Fruit fly (Drosophila melanogaster) whole organism, pupa: ENCODE results near the gene CG8673.

Experiments used
- CG12605 ChIP-seq: fragments of 200-800 bp; sonication (Bioruptor generic); IDR thresholded peaks from 2 replicates; pipeline ENCODE4 v1.3.6; 2022; ENCODE audit warnings: missing biosample characterization, missing genetic modification characterization
- CG15710 ChIP-seq: fragments of 200-800 bp; sonication (Bioruptor generic); optimal IDR thresholded peaks from 2 replicates; lab custom pipeline; 2018; ENCODE audit warnings: missing biosample characterization, mild to moderate bottlenecking, missing genetic modification characterization, moderate library complexity
- CG9948 ChIP-seq: fragments of 200-800 bp; sonication (Bioruptor generic); optimal IDR thresholded peaks from 2 replicates; lab custom pipeline; 2018; ENCODE audit warnings: missing biosample characterization, mild to moderate bottlenecking, missing genetic modification characterization, moderate library complexity
- Ets98B ChIP-seq: fragments of 200-800 bp; sonication (Bioruptor generic); IDR thresholded peaks from 2 replicates; pipeline ENCODE4 v1.3.6; 2022; ENCODE audit warnings: missing biosample characterization, missing genetic modification characterization
- gl ChIP-seq: fragments of 200-800 bp; sonication (Bioruptor generic); optimal IDR thresholded peaks from 2 replicates; lab custom pipeline; 2018; ENCODE audit warnings: missing biosample characterization, mild to moderate bottlenecking, missing genetic modification characterization

DNA sequence CACCGCTTCAGTTG, 40.9 kb upstream of the CG8673 start, which contains the start of gene Bsg:
- TF ChIP-seq Ets98B (GFP tag; lab: Robert Waterston, UW) (no peak), CG12605 (GFP tag; lab: Robert Waterston, UW) (no peak), CG15710 (tag; lab: Kevin White, UChicago) (no peak), CG9948 (tag; lab: Kevin White, UChicago) (no peak), gl (no peak)
